Fruit fly (Drosophila melanogaster): ENCODE data around the gene SdhD.

SdhD gene

DNA sequence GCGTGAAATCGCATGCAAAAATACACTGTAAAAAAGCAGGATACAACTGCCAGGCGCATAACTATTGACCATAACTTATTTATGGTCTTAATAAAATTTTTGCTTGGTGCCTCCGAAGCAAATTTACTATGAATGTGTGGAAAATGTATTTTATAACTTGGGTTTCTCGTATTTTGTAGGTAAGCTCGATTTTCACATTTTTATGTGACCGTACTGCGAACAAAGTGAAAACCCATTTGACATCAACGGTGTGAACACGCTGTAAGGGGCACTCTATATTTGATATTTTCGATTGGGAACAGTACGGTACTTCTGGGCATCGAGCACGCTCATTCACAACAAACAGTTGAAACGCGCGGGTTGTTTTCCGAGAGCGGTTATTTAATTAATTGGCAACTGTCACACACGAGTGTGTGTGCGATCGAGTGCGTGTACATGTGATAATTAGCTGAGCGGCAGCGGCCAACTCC lies 21.1 kb upstream of the SdhD start, which contains the start of the genes Nup98-96 and mbc (continued):
- TF ChIP-seq CG18262 (tag; optimal IDR thresholded peaks at IDR 0.05): peak; percentile 78
- TF ChIP-seq ERR (GFP tag; optimal IDR thresholded peaks at IDR 0.05): peak; percentile 65
- peak; percentile 56 for TF ChIP-seq Adf1 (GFP tag; IDR thresholded peaks at IDR 0.05)
- TF ChIP-seq CG14965 (GFP tag; optimal IDR thresholded peaks at IDR 0.05; ENCODE audit: borderline replicate concordance): peak; percentile 47
- peak; percentile 50 for TF ChIP-seq psq (GFP tag; optimal IDR thresholded peaks at IDR 0.05)
- TF ChIP-seq CG2116 (GFP tag; optimal IDR thresholded peaks at IDR 0.05): peak; percentile 63
- 0 out of 3 replicates have a peak, but pooled peaks have one; percentile 33 for TF ChIP-seq Opbp (GFP tag; IDR thresholded peaks at IDR 0.05; ENCODE audit: partially characterized antibody)
- peak in 2 of 3 experiments; percentile 84 to 96 for TF ChIP-seq lola (GFP tag; optimal IDR thresholded peaks at IDR 0.05)
- TF ChIP-seq esg (GFP tag; conservative IDR thresholded peaks at IDR 0.05): peak; percentile 88
- TF ChIP-seq ttk (GFP tag; IDR thresholded peaks at IDR 0.05): peak; percentile 82
- peak; percentile 94 for TF ChIP-seq CG14710 (tag; optimal IDR thresholded peaks at IDR 0.05)
- TF ChIP-seq CG7357 (GFP tag; IDR thresholded peaks at IDR 0.05): peak; percentile 99
- TF ChIP-seq Chrac-16 (GFP tag; optimal IDR thresholded peaks at IDR 0.05): peak; percentile 91
- peak; percentile 58 for TF ChIP-seq CG5180 (GFP tag; optimal IDR thresholded peaks at IDR 0.05)
- peak; percentile 87 for TF ChIP-seq CG8089 (GFP tag; optimal IDR thresholded peaks at IDR 0.05)
- TF ChIP-seq maf-S (GFP tag; optimal IDR thresholded peaks at IDR 0.05): peak; percentile 90
- TF ChIP-seq CG6254 (GFP tag; optimal IDR thresholded peaks at IDR 0.05): peak; percentile 16
- TF ChIP-seq CG2889 (GFP tag; IDR thresholded peaks at IDR 0.05): peak; percentile 63; the same call in 2 of the 3 replicates
- TF ChIP-seq Sry-δ (GFP tag; optimal IDR thresholded peaks at IDR 0.05): peak; percentile 78
- peak; percentile 83 for TF ChIP-seq Sox102F (GFP tag; optimal IDR thresholded peaks at IDR 0.05)
- TF ChIP-seq sim (GFP tag; IDR thresholded peaks at IDR 0.05): no peak; the same call in 1 of the 2 replicates
- peak; percentile 66; the same call in 1 of the 2 replicates for TF ChIP-seq cas (GFP tag; IDR thresholded peaks at IDR 0.05)
- TF ChIP-seq emc (GFP tag; optimal IDR thresholded peaks at IDR 0.05): peak; percentile 84
- peak; percentile 59 for TF ChIP-seq CG4282 (GFP tag; optimal IDR thresholded peaks at IDR 0.05)
- TF ChIP-seq CG7963 (GFP tag; IDR thresholded peaks at IDR 0.05; ENCODE audit: partially characterized antibody): no peak
- TF ChIP-seq CG9727 (GFP tag; optimal IDR thresholded peaks at IDR 0.05): peak; percentile 84
- no peak; the same call in none of the 2 replicates for TF ChIP-seq CG5953 (GFP tag; IDR thresholded peaks at IDR 0.05)
- TF ChIP-seq CG6683 (GFP tag; optimal IDR thresholded peaks at IDR 0.05): no peak
- peak; percentile 43; the same call in 1 of the 3 replicates for TF ChIP-seq CG6175 (GFP tag; IDR thresholded peaks at IDR 0.05)
- peak; percentile 71 for TF ChIP-seq jing (GFP tag; optimal IDR thresholded peaks at IDR 0.05)
- TF ChIP-seq insv (GFP tag; optimal IDR thresholded peaks at IDR 0.05): peak in 1 of 2 experiments; percentile 62
- peak; percentile 3 for TF ChIP-seq grn (GFP tag; optimal IDR thresholded peaks at IDR 0.05)
- TF ChIP-seq Vsx1 (GFP tag; optimal IDR thresholded peaks at IDR 0.05): peak; percentile 98
- peak; percentile 85 for TF ChIP-seq CG17186 (GFP tag; optimal IDR thresholded peaks at IDR 0.05)
- peak; percentile 68 for TF ChIP-seq D19A (tag; optimal IDR thresholded peaks at IDR 0.05)
- peak; percentile 100 for TF ChIP-seq CG9797 (GFP tag; optimal IDR thresholded peaks at IDR 0.05)
- TF ChIP-seq BEAF-32 (GFP tag; optimal IDR thresholded peaks at IDR 0.05): peak; percentile 80
- peak; percentile 80 for TF ChIP-seq CG12299 (tag; optimal IDR thresholded peaks at IDR 0.05)
- TF ChIP-seq vnd (GFP tag; IDR thresholded peaks at IDR 0.05; ENCODE audit: partially characterized antibody): no peak
- TF ChIP-seq Bteb2 (GFP tag; optimal IDR thresholded peaks at IDR 0.05): peak; percentile 82
- peak; percentile 34 for TF ChIP-seq gcm (GFP tag; optimal IDR thresholded peaks at IDR 0.05)
- peak; percentile 87 for TF ChIP-seq CG16815 (GFP tag; optimal IDR thresholded peaks at IDR 0.05)
- peak; percentile 69 for TF ChIP-seq CG4328 (GFP tag; optimal IDR thresholded peaks at IDR 0.05)
- TF ChIP-seq fd64A (GFP tag; optimal IDR thresholded peaks at IDR 0.05): no peak
- peak; percentile 58 for TF ChIP-seq btn (GFP tag; optimal IDR thresholded peaks at IDR 0.05)
- TF ChIP-seq CG17568 (GFP tag; optimal IDR thresholded peaks at IDR 0.05): no peak
- peak; percentile 67 for TF ChIP-seq CG9437 (GFP tag; optimal IDR thresholded peaks at IDR 0.05)
- peak; percentile 39 for TF ChIP-seq amos (GFP tag; IDR thresholded peaks at IDR 0.05; ENCODE audit: partially characterized antibody)
- TF ChIP-seq tio (GFP tag; optimal IDR thresholded peaks at IDR 0.05): no peak

Data from whole organism, embryonic.